In genomic region chrX:13539701-13540100, ce11 we compare ENCODE assay signal across 5 worm cellular contexts.
TF ChIP-seq lines count a peak whose summit lies in the region.

No protein-coding gene starts in this region.

TF ChIP-seq in whole organism, L1 larva, 84 proteins besides CTCF, POLR2A, EP300 and RAD21 (continues in another document):
- TF ChIP-seq zag-1 (tag; optimal IDR thresholded peaks at IDR 0.05; lab: Kevin White, UChicago) = no peak
- TF ChIP-seq ceh-82 (tag; optimal IDR thresholded peaks at IDR 0.05; lab: Kevin White, UChicago) = no peak
- TF ChIP-seq F16B12.6 (tag; optimal IDR thresholded peaks at IDR 0.05; lab: Kevin White, UChicago) = no peak
- no peak for TF ChIP-seq egl-13 (tag; optimal IDR thresholded peaks at IDR 0.05; lab: Kevin White, UChicago)
- TF ChIP-seq ceh-63 (GFP tag; optimal IDR thresholded peaks at IDR 0.05; lab: Kevin White, UChicago) = no peak
- peak; percentile 85 for TF ChIP-seq grh-1 (GFP tag; IDR thresholded peaks at IDR 0.05; lab: Robert Waterston, UW)
- TF ChIP-seq C04F5.9 (tag; optimal IDR thresholded peaks at IDR 0.05; lab: Kevin White, UChicago) = no peak
- TF ChIP-seq unc-86 (tag; optimal IDR thresholded peaks at IDR 0.05; lab: Kevin White, UChicago) = no peak
- no peak for TF ChIP-seq dsc-1 (tag; optimal IDR thresholded peaks at IDR 0.05; lab: Kevin White, UChicago)
- peak; percentile 87 for TF ChIP-seq lin-14 (GFP tag; optimal IDR thresholded peaks at IDR 0.05; lab: Kevin White, UChicago)
- no peak for TF ChIP-seq mef-2 (tag; optimal IDR thresholded peaks at IDR 0.05; lab: Kevin White, UChicago)
- TF ChIP-seq hlh-17 (GFP tag; optimal IDR thresholded peaks at IDR 0.05; lab: Kevin White, UChicago; ENCODE audit: borderline replicate concordance) = no peak
- no peak for TF ChIP-seq lin-15B (tag; optimal IDR thresholded peaks at IDR 0.05; lab: Kevin White, UChicago)
- peak; percentile 68 for TF ChIP-seq nhr-47 (tag; optimal IDR thresholded peaks at IDR 0.05; lab: Kevin White, UChicago)
- TF ChIP-seq nhr-11 (tag; optimal IDR thresholded peaks at IDR 0.05; lab: Kevin White, UChicago) = no peak
- peak; percentile 100 for TF ChIP-seq nhr-85 (tag; lab: Kevin White, UChicago)
- no peak for TF ChIP-seq zip-4 (GFP tag; optimal IDR thresholded peaks at IDR 0.05; lab: Kevin White, UChicago)
- no peak for TF ChIP-seq ztf-11 (tag; optimal IDR thresholded peaks at IDR 0.05; lab: Kevin White, UChicago)
- TF ChIP-seq nhr-12 (tag; optimal IDR thresholded peaks at IDR 0.05; lab: Kevin White, UChicago) = no peak

TF ChIP-seq in whole organism, L2 larva, 48 proteins besides CTCF, POLR2A, EP300 and RAD21 (continues in another document):
- TF ChIP-seq nhr-10 (tag; optimal IDR thresholded peaks at IDR 0.05; lab: Kevin White, UChicago) (no peak), sma-9 (GFP tag; optimal IDR thresholded peaks at IDR 0.05; lab: Kevin White, UChicago) (peak; percentile 97), sma-9 (tag; optimal IDR thresholded peaks at IDR 0.05; lab: Kevin White, UChicago) (no peak), mab-5 (tag; optimal IDR thresholded peaks at IDR 0.05; lab: Kevin White, UChicago) (no peak), lin-13 (GFP tag; optimal IDR thresholded peaks at IDR 0.05; lab: Kevin White, UChicago) (peak; percentile 15), nhr-6 (tag; optimal IDR thresholded peaks at IDR 0.05; lab: Kevin White, UChicago) (peak; percentile 71), ceh-16 (tag; optimal IDR thresholded peaks at IDR 0.05; lab: Kevin White, UChicago) (peak; percentile 28), peb-1 (tag; optimal IDR thresholded peaks at IDR 0.05; lab: Kevin White, UChicago) (no peak), elt-1 (tag; optimal IDR thresholded peaks at IDR 0.05; lab: Kevin White, UChicago) (peak; percentile 19), blmp-1 (tag; optimal IDR thresholded peaks at IDR 0.05; lab: Kevin White, UChicago; ENCODE audit: insufficient read depth) (peak; percentile 76), fos-1 (tag; optimal IDR thresholded peaks at IDR 0.05; lab: Kevin White, UChicago) (peak; percentile 22), lsy-2 (tag; optimal IDR thresholded peaks at IDR 0.05; lab: Kevin White, UChicago) (peak in 1 of 2 experiments; percentile 23), skn-1 (tag; optimal IDR thresholded peaks at IDR 0.05; lab: Kevin White, UChicago) (no peak), ztf-11 (tag; optimal IDR thresholded peaks at IDR 0.05; lab: Kevin White, UChicago) (no peak), alr-1 (tag; optimal IDR thresholded peaks at IDR 0.05; lab: Kevin White, UChicago) (no peak), nhr-12 (tag; optimal IDR thresholded peaks at IDR 0.05; lab: Kevin White, UChicago) (no peak), ztf-4 (tag; optimal IDR thresholded peaks at IDR 0.05; lab: Kevin White, UChicago) (peak; percentile 10), nhr-129 (tag; optimal IDR thresholded peaks at IDR 0.05; lab: Kevin White, UChicago) (peak; percentile 54), lin-39 (tag; optimal IDR thresholded peaks at IDR 0.05; lab: Kevin White, UChicago) (no peak)

TF ChIP-seq in whole organism, L3 larva, 47 proteins besides CTCF, POLR2A, EP300 and RAD21 (continues in another document):
- no peak for TF ChIP-seq ztf-4 (tag; optimal IDR thresholded peaks at IDR 0.05; lab: Kevin White, UChicago)
- TF ChIP-seq lsy-12 (tag; optimal IDR thresholded peaks at IDR 0.05; lab: Kevin White, UChicago) = no peak
- TF ChIP-seq nhr-23 (tag; optimal IDR thresholded peaks at IDR 0.05; lab: Kevin White, UChicago) = peak; percentile 70
- no peak for TF ChIP-seq mml-1 (tag; optimal IDR thresholded peaks at IDR 0.05; lab: Kevin White, UChicago)
- no peak for TF ChIP-seq hmg-11 (tag; optimal IDR thresholded peaks at IDR 0.05; lab: Kevin White, UChicago)
- no peak for TF ChIP-seq zag-1 (tag; optimal IDR thresholded peaks at IDR 0.05; lab: Kevin White, UChicago)
- peak; percentile 40 for TF ChIP-seq pha-4 (tag; optimal IDR thresholded peaks at IDR 0.05; lab: Kevin White, UChicago)
- peak; percentile 21 for TF ChIP-seq ceh-28 (tag; optimal IDR thresholded peaks at IDR 0.05; lab: Kevin White, UChicago)
- peak; percentile 45 to 62 (median 46) for TF ChIP-seq elt-3 (tag; optimal IDR thresholded peaks at IDR 0.05; lab: Kevin White, UChicago)
- no peak for TF ChIP-seq snpc-4 (tag; optimal IDR thresholded peaks at IDR 0.05; lab: Kevin White, UChicago)
- no peak for TF ChIP-seq lin-15B (tag; optimal IDR thresholded peaks at IDR 0.05; lab: Kevin White, UChicago)
- peak; percentile 97 for TF ChIP-seq elt-1 (tag; optimal IDR thresholded peaks at IDR 0.05; lab: Kevin White, UChicago)
- TF ChIP-seq nhr-25 (tag; optimal IDR thresholded peaks at IDR 0.05; lab: Kevin White, UChicago) = peak; percentile 70
- TF ChIP-seq jun-1 (tag; optimal IDR thresholded peaks at IDR 0.05; lab: Kevin White, UChicago) = peak; percentile 46
- peak; percentile 72 for TF ChIP-seq nhr-43 (tag; optimal IDR thresholded peaks at IDR 0.05; lab: Kevin White, UChicago; ENCODE audit: poor library complexity, severe bottlenecking)
- no peak for TF ChIP-seq sea-2 (GFP tag; optimal IDR thresholded peaks at IDR 0.05; lab: Kevin White, UChicago)
- no peak for TF ChIP-seq unc-62 (GFP tag; optimal IDR thresholded peaks at IDR 0.05; lab: Kevin White, UChicago)
- TF ChIP-seq egl-27 (tag; optimal IDR thresholded peaks at IDR 0.05; lab: Kevin White, UChicago) = no peak
- no peak for TF ChIP-seq mdl-1 (tag; optimal IDR thresholded peaks at IDR 0.05; lab: Kevin White, UChicago)
- no peak for TF ChIP-seq ceh-82 (tag; optimal IDR thresholded peaks at IDR 0.05; lab: Kevin White, UChicago)
- TF ChIP-seq nhr-12 (tag; optimal IDR thresholded peaks at IDR 0.05; lab: Kevin White, UChicago) = no peak

TF ChIP-seq in whole organism, L4 larva, 104 proteins besides CTCF, POLR2A, EP300 and RAD21 (continues in another document):
- no peak for TF ChIP-seq ceh-28 (tag; optimal IDR thresholded peaks at IDR 0.05; lab: Kevin White, UChicago)
- no peak for TF ChIP-seq nhr-42 (GFP tag; IDR thresholded peaks at IDR 0.05; lab: Robert Waterston, UW)
- peak; percentile 76 for TF ChIP-seq nhr-28 (tag; optimal IDR thresholded peaks at IDR 0.05; lab: Kevin White, UChicago)
- no peak for TF ChIP-seq madf-9 (GFP tag; conservative IDR thresholded peaks at IDR 0.05; lab: Robert Waterston, UW)
- TF ChIP-seq lsy-2 (tag; optimal IDR thresholded peaks at IDR 0.05; lab: Kevin White, UChicago) = peak in 1 of 2 experiments; percentile 35
- TF ChIP-seq hlh-11 (tag; optimal IDR thresholded peaks at IDR 0.05; lab: Kevin White, UChicago) = peak; percentile 61
- peak; percentile 13 for TF ChIP-seq nhr-10 (tag; optimal IDR thresholded peaks at IDR 0.05; lab: Kevin White, UChicago)
- TF ChIP-seq pha-4 (GFP tag; IDR thresholded peaks at IDR 0.05; lab: Robert Waterston, UW) = no peak
- no peak for TF ChIP-seq pha-4 (tag; optimal IDR thresholded peaks at IDR 0.05; lab: Kevin White, UChicago)
- TF ChIP-seq mdl-1 (tag; optimal IDR thresholded peaks at IDR 0.05; lab: Kevin White, UChicago) = peak in 1 of 2 experiments; percentile 51
- peak; percentile 13 for TF ChIP-seq nhr-11 (tag; optimal IDR thresholded peaks at IDR 0.05; lab: Kevin White, UChicago)
- TF ChIP-seq mep-1 (tag; optimal IDR thresholded peaks at IDR 0.05; lab: Kevin White, UChicago) = peak; percentile 18
- no peak for TF ChIP-seq D1046.2 (GFP tag; IDR thresholded peaks at IDR 0.05; lab: Robert Waterston, UW)
- no peak for TF ChIP-seq ama-1 (optimal IDR thresholded peaks at IDR 0.05; lab: Kevin White, UChicago)
- TF ChIP-seq unc-62 (GFP tag; optimal IDR thresholded peaks at IDR 0.05 in 1 of 2; lab: Kevin White, UChicago) = peak in 1 of 2 experiments; percentile 96
- TF ChIP-seq unc-62 (tag; optimal IDR thresholded peaks at IDR 0.05; lab: Kevin White, UChicago) = no peak
- peak; percentile 68 for TF ChIP-seq dve-1 (tag; optimal IDR thresholded peaks at IDR 0.05; lab: Kevin White, UChicago; ENCODE audit: insufficient read depth)
- no peak for TF ChIP-seq mes-2 (tag; optimal IDR thresholded peaks at IDR 0.05; lab: Kevin White, UChicago; ENCODE audit: poor library complexity, severe bottlenecking)
- TF ChIP-seq daf-16 (GFP tag; optimal IDR thresholded peaks at IDR 0.05; lab: Kevin White, UChicago) = no peak
- TF ChIP-seq daf-16 (tag; optimal IDR thresholded peaks at IDR 0.05; lab: Kevin White, UChicago) = peak; percentile 25
- no peak for TF ChIP-seq ceh-44 (GFP tag; IDR thresholded peaks at IDR 0.05; lab: Robert Waterston, UW)

TF ChIP-seq in whole organism, young adult, 124 proteins besides CTCF, POLR2A, EP300 and RAD21:
- TF ChIP-seq gei-17 (GFP tag; optimal IDR thresholded peaks at IDR 0.05; lab: Kevin White, UChicago) = no peak
- peak; percentile 7 for TF ChIP-seq ztf-26 (tag; optimal IDR thresholded peaks at IDR 0.05; lab: Kevin White, UChicago)
- TF ChIP-seq lin-40 (tag; optimal IDR thresholded peaks at IDR 0.05; lab: Kevin White, UChicago) = peak; percentile 50
- TF ChIP-seq hlh-26 (GFP tag; conservative IDR thresholded peaks at IDR 0.05; lab: Robert Waterston, UW) = no peak
- TF ChIP-seq somi-1 (GFP tag; optimal IDR thresholded peaks at IDR 0.05; lab: Kevin White, UChicago) = peak; percentile 59
- no peak for TF ChIP-seq snpc-3.4 (tag; optimal IDR thresholded peaks at IDR 0.05; lab: Kevin White, UChicago)
- TF ChIP-seq let-607 (tag; optimal IDR thresholded peaks at IDR 0.05; lab: Kevin White, UChicago) = no peak
- no peak for TF ChIP-seq madf-8 (GFP tag; conservative IDR thresholded peaks at IDR 0.05; lab: Robert Waterston, UW)
- TF ChIP-seq mcd-1 (GFP tag; IDR thresholded peaks at IDR 0.05; lab: Robert Waterston, UW) = no peak
- TF ChIP-seq efl-1 (GFP tag; optimal IDR thresholded peaks at IDR 0.05; lab: Kevin White, UChicago) = no peak
- peak; percentile 52; the same call in 1 of the 2 replicates for TF ChIP-seq K11D2.4 (GFP tag; IDR thresholded peaks at IDR 0.05; lab: Robert Waterston, UW)
- TF ChIP-seq cebp-1 (GFP tag; IDR thresholded peaks at IDR 0.05; lab: Robert Waterston, UW) = no peak
- peak; percentile 5 for TF ChIP-seq cebp-1 (tag; optimal IDR thresholded peaks at IDR 0.05; lab: Kevin White, UChicago)
- peak; percentile 37 for TF ChIP-seq nhr-80 (tag; optimal IDR thresholded peaks at IDR 0.05; lab: Kevin White, UChicago)
- TF ChIP-seq F23B12.7 (tag; optimal IDR thresholded peaks at IDR 0.05; lab: Kevin White, UChicago; ENCODE audit: insufficient read depth) = no peak
- TF ChIP-seq snpc-1.3 (tag; optimal IDR thresholded peaks at IDR 0.05; lab: Kevin White, UChicago; ENCODE audit: insufficient read depth) = no peak
- TF ChIP-seq hrde-1 (tag; optimal IDR thresholded peaks at IDR 0.05; lab: Kevin White, UChicago; ENCODE audit: borderline replicate concordance) = no peak
TF ChIP-seq in whole organism, young adult: peak in this region for 6.
